Worm (Caenorhabditis elegans): Measurements from ENCODE around the gene Y51H4A.25.
"Not testable (repeated sequence)": the region's sequence is repeated elsewhere in the genome, so short reads cannot be mapped to it uniquely, and the experiment has no call there.

The Y51H4A.25 gene

DNA sequence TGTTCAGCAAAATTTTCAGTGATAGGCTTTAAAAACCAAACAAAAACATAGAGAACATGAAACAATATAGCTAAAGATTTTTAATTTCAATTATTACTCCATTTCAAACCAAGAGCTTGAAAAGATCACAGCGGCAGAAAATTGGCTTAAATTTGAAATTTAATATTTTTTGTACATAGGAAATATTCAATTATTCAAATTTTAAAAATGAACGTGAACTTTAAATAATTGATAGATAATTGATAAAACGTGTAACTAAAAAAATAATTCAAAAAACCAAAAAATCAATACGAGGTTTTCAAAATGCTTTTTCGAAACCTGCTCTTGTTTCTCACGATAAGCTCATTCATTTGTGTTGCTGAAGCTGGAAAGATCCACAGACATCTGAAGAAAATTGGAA lies 15.7 kb upstream of the Y51H4A.25 start, which contains the start of gene Y51H4A.22:
TSS of gene Y51H4A.22 (plus strand) at position 301 of the 400 bp plus-strand sequence.
- TF ChIP-seq nhr-237 (tag; optimal IDR thresholded peaks at IDR 0.05) (no peak), flh-1 (GFP tag; optimal IDR thresholded peaks at IDR 0.05) (no peak), ztf-11 (tag; optimal IDR thresholded peaks at IDR 0.05) (no peak), unc-120 (tag; optimal IDR thresholded peaks at IDR 0.05; ENCODE audit: poor library complexity, severe bottlenecking) (no peak), hlh-1 (tag; optimal IDR thresholded peaks at IDR 0.05) (no peak), ceh-43 (GFP tag; optimal IDR thresholded peaks at IDR 0.05) (no peak), nhr-2 (tag; optimal IDR thresholded peaks at IDR 0.05) (no peak), ceh-83 (GFP tag; optimal IDR thresholded peaks at IDR 0.05) (no peak), blmp-1 (tag; optimal IDR thresholded peaks at IDR 0.05) (no peak), drap-1 (GFP tag; optimal IDR thresholded peaks at IDR 0.05) (no peak), lin-32 (GFP tag; optimal IDR thresholded peaks at IDR 0.05) (no peak)

DNA sequence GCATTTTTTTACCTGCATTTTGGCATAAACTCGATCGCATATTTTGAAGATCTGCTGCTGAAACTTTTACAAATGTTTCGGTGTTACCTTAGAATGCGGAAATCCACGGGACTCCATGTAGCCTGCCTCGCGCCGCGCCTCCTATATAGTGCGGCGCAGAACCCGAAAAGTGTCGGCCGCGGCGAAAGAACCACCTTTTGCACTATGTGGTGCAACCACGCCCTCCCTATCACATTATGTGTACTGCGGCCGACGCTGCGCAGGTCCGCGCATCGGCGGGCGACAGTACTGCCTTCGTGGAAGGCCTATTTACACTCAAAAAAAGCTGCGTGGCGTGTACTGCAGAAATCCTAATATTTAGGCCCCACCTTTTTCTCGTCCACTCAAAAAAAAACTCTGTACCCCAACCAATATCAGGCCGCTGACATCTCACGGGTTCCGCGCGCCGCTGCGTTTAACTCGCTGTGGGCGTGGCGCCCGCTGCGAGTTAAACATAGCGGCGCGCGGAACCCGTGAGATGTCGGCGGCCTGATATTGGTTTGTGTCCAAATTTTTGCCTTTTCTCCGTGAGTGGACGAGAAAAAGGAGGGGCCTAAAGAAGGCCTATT lies 14.0 kb upstream of the Y51H4A.25 start:
- TF ChIP-seq unc-39 (tag; optimal IDR thresholded peaks at IDR 0.05) (no peak), nhr-2 (tag; optimal IDR thresholded peaks at IDR 0.05) (no peak), snpc-4 (tag; optimal IDR thresholded peaks at IDR 0.05) (no peak), bed-3 (GFP tag; optimal IDR thresholded peaks at IDR 0.05) (no peak), blmp-1 (tag; optimal IDR thresholded peaks at IDR 0.05) (no peak), lin-13 (tag; optimal IDR thresholded peaks at IDR 0.05) (no peak), mls-2 (tag; optimal IDR thresholded peaks at IDR 0.05) (no peak), ceh-83 (GFP tag; optimal IDR thresholded peaks at IDR 0.05) (no peak), pha-4 (tag; optimal IDR thresholded peaks at IDR 0.05) (no peak), zip-8 (tag; optimal IDR thresholded peaks at IDR 0.05) (no peak), lsy-2 (tag; optimal IDR thresholded peaks at IDR 0.05) (no peak), ham-2 (GFP tag; optimal IDR thresholded peaks at IDR 0.05) (no peak), M03D4.4 (tag; optimal IDR thresholded peaks at IDR 0.05) (no peak), hlh-1 (tag; optimal IDR thresholded peaks at IDR 0.05) (no peak), sem-2 (GFP tag; optimal IDR thresholded peaks at IDR 0.05) (no peak), nhr-28 (tag; optimal IDR thresholded peaks at IDR 0.05) (no peak), nhr-237 (tag; optimal IDR thresholded peaks at IDR 0.05) (no peak), nhr-76 (tag; optimal IDR thresholded peaks at IDR 0.05) (no peak), lin-32 (GFP tag; optimal IDR thresholded peaks at IDR 0.05) (no peak)

DNA sequence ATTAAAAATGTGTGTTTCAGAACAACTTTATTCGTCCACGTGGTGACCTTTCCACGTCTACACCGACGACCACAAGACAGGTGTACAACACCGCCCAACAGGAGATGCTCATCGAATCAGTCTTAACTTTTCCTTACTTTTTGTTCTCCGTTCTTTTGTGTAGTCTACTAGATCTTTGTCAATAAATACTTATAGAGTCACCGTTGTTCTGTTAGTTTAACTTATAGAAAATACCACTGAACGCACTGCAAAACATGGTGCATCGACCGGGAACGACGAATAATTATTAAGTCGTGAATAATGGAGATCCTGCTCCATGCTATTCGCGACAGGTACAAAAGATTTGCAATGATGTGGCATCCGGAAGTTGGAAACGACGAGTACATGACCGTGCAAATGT lies 13.5 kb upstream of the Y51H4A.25 start, which contains the start of gene Y51H4A.23:
TSS of gene Y51H4A.23 (plus strand) at position 301 of the 400 bp plus-strand sequence.
- not testable (repeated sequence) for TF ChIP-seq sem-2 (GFP tag; optimal IDR thresholded peaks at IDR 0.05); lin-13 (tag; optimal IDR thresholded peaks at IDR 0.05); snpc-4 (tag; optimal IDR thresholded peaks at IDR 0.05)

DNA sequence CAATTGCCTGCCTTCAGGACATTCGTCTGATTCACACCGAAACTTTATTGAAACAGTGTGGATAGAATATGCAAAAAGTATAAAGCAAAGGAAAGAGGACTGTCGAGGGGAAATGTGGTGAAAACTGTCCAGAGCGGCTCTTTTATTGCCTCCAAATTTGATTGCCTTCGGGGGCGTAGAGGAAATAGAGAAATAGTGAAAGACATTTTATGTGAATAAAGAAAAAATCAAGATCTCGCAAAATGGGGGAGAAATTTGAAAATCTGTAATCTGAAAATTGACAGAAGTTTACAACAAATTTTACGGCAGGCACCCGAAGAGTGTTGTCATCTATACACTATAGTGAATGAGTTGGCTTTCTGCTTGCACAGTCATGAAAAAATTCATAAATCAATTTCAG lies 4.6 kb downstream of the Y51H4A.25 start, which contains the start of gene Y51H4A.24:
TSS of gene Y51H4A.24 (minus strand) at position 101 of the 400 bp plus-strand sequence.
- TF ChIP-seq sem-2 (GFP tag; optimal IDR thresholded peaks at IDR 0.05) (no peak), mep-1 (tag; optimal IDR thresholded peaks at IDR 0.05) (no peak), snpc-4 (tag; optimal IDR thresholded peaks at IDR 0.05) (no peak)

DNA sequence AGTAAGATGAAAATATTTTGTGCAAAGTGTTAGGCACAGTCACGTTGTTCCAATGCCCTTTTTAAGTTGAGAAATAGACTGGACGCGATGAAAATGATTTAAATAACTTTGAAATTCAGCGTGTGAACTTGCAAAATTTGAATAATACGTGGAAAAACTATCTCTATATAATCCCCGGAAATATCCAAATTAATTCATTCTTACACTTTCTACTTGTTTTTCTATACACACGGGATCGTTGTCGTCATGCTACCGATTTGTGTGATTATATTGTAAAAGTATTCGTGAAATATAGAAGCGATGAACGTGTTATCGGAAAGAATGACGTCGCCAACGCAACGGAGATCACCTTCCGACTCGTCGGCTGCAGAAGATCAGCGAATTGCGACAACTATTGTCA lies 7.4 kb downstream of the Y51H4A.25 start, which contains the start of gene Y43D4A.1:
TSS of gene Y43D4A.1 (plus strand) at position 301 of the 400 bp plus-strand sequence.
- TF ChIP-seq mep-1 (tag; optimal IDR thresholded peaks at IDR 0.05) (no peak), lsy-2 (tag; optimal IDR thresholded peaks at IDR 0.05) (no peak), snpc-4 (tag; optimal IDR thresholded peaks at IDR 0.05) (no peak), tbx-8 (GFP tag; optimal IDR thresholded peaks at IDR 0.05) (no peak), elt-1 (tag; optimal IDR thresholded peaks at IDR 0.05; ENCODE audit: borderline replicate concordance, insufficient read depth) (no peak)

DNA sequence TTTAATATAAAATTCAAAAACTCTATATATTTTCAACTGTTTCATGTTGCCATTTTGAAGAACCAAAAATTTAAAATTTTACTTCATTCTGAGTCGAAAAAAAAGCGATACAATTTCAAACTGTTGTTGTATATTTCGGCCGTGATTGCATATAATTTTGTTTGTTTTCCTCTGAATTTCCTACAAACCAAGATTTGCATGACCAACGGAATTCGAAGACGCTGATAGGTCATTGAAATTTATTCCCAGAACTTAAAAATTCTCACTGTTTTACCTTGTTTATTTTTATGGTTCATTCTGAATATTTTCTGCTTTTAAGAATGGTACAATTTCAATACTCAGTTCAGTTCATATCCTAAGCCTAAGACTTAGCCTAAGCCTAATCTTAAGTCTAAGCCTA lies 15.0 kb downstream of the Y51H4A.25 start:
- no peak for TF ChIP-seq ztf-11 (tag; optimal IDR thresholded peaks at IDR 0.05)
- no peak for TF ChIP-seq ham-2 (GFP tag; optimal IDR thresholded peaks at IDR 0.05)
- no peak for TF ChIP-seq drap-1 (GFP tag; optimal IDR thresholded peaks at IDR 0.05)
- TF ChIP-seq flh-1 (GFP tag; optimal IDR thresholded peaks at IDR 0.05): no peak
